Fruit fly (Drosophila melanogaster) whole organism, wandering third instar larva: ENCODE results near the gene CG10859.

Experiments
- dmrt93B ChIP-seq: fragments of 200-800 bp; sonication (Bioruptor generic); optimal IDR thresholded peaks from 2 replicates; lab custom pipeline; 2018; ENCODE audit warnings: missing biosample characterization, mild to moderate bottlenecking, missing genetic modification characterization
- fru ChIP-seq: fragments of 200-800 bp; sonication (Bioruptor generic); optimal IDR thresholded peaks from 3 replicates; lab custom pipeline; 2016; ENCODE audit warnings: missing biosample characterization, mild to moderate bottlenecking, missing genetic modification characterization
- rgr ChIP-seq: fragments of 200-800 bp; sonication (Bioruptor generic); optimal IDR thresholded peaks from 3 replicates; lab custom pipeline; 2016; ENCODE audit warnings: missing biosample characterization, mild to moderate bottlenecking, missing genetic modification characterization

dm6 chr2L:13387255-13387654 lies 11.2 kb downstream of the CG10859 start, which contains the start of the genes Ing5 and CG7099:
- peak; percentile 94 for TF ChIP-seq fru (GFP tag; lab: Kevin White, UChicago)
- TF ChIP-seq dmrt93B (GFP tag; lab: Kevin White, UChicago) = peak; percentile 90
- peak; percentile 98 for TF ChIP-seq rgr (GFP tag; lab: Kevin White, UChicago)
